Fruit fly (Drosophila melanogaster) Kc167 (cell line): ENCODE data around the gene CG44001.

ENCODE experiments used
- Sin3A ChIP-seq: fragments of >200 bp; optimal IDR thresholded peaks from 2 replicates; lab custom pipeline; 2018; ENCODE audit warnings: missing external identifiers
- h ChIP-seq: fragments of >200 bp; optimal IDR thresholded peaks from 3 replicates; lab custom pipeline; 2018; ENCODE audit warnings: missing external identifiers
- insv ChIP-seq: fragments of >200 bp; optimal IDR thresholded peaks from 3 replicates; lab custom pipeline; 2018; ENCODE audit warnings: missing external identifiers
- psq ChIP-seq: fragments of >200 bp; optimal IDR thresholded peaks from 2 replicates; lab custom pipeline; 2017; ENCODE audit warnings: missing external identifiers
- ttk ChIP-seq: sonication (Bioruptor generic); optimal IDR thresholded peaks from 2 replicates; lab custom pipeline; 2017; ENCODE audit warnings: missing external identifiers

DNA sequence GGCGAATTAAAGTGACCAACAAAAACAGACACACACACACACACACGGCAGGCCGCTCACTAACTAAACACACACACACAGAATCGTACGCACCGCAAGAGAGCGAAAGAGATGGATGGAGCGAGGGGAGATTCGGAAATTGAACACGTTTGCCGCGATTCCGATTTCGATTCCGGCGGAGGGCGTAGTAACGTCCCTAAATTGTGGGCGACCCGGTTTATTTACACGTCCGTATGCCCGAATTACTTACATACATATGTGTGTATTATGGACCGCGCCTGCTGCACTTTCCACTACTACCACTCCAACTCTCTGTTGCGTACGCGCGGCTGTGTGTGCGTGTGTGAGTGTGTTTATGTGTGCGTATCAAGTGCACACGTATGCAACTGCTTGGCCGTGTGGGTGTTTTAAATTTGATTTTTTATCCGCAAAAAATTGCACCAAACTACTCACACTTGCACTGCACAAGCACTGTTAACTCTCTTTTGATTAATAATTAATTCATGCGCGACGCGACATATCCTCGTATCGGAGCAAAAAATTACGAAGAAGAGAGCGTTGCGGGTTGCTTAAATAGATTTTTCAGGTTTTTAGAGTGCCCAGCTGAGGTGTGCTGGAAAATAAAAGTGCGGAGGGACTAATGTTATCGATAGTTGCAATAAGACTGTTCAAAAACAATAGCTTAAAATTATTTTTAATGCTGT, 50.1 kb downstream of the CG44001 start, which contains the start of gene Pgant5:
- TF ChIP-seq insv (lab: Kevin White, UChicago) (no peak), ttk (lab: Kevin White, UChicago) (no peak), h (no peak), psq (lab: Kevin White, UChicago) (no peak), Sin3A (lab: Kevin White, UChicago) (no peak)
